Fruit fly (Drosophila melanogaster) whole organism, wandering third instar larva: Measurements from ENCODE around the gene CG18135.

Source experiments
- CG32264 ChIP-seq: fragments of 200-800 bp; sonication (Bioruptor generic); optimal IDR thresholded peaks from 2 replicates; lab custom pipeline; 2016; ENCODE audit warnings: missing biosample characterization, missing genetic modification characterization
- CG9705 ChIP-seq: fragments of 200-800 bp; sonication (Bioruptor generic); optimal IDR thresholded peaks from 2 replicates; lab custom pipeline; 2018; ENCODE audit warnings: missing biosample characterization, mild to moderate bottlenecking, missing genetic modification characterization
- CrebA ChIP-seq: fragments of 200-800 bp; sonication (Bioruptor generic); optimal IDR thresholded peaks from 2 replicates; lab custom pipeline; 2016; ENCODE audit warnings: missing biosample characterization, mild to moderate bottlenecking, missing genetic modification characterization, borderline replicate concordance
- Dif ChIP-seq: fragments of 200-275, 200-300 bp; sonication (Bioruptor generic); optimal IDR thresholded peaks from 2 replicates; lab custom pipeline; 2018; ENCODE audit warnings: missing biosample characterization, missing genetic modification characterization; ENCODE audit not compliant: partially characterized antibody
- GATAd ChIP-seq: sonication (Bioruptor generic); optimal IDR thresholded peaks from 2 replicates; lab custom pipeline; 2016; ENCODE audit warnings: missing biosample characterization, missing genetic modification characterization
- HLH106 ChIP-seq: fragments of 200-800 bp; optimal IDR thresholded peaks from 3 replicates; lab custom pipeline; 2019; ENCODE audit warnings: missing biosample characterization, mild to moderate bottlenecking, missing genetic modification characterization, moderate library complexity
- Hnf4 ChIP-seq: fragments of 200-800 bp; sonication (Bioruptor generic); optimal IDR thresholded peaks from 2 replicates; lab custom pipeline; 2016; ENCODE audit warnings: missing biosample characterization, mild to moderate bottlenecking, missing genetic modification characterization
- Hr78 ChIP-seq: fragments of >200 bp; optimal IDR thresholded peaks from 2 replicates; lab custom pipeline; 2017; ENCODE audit warnings: missing biosample characterization, missing genetic modification characterization
- Hr83 ChIP-seq: fragments of 200-300 bp; sonication (Bioruptor generic); optimal IDR thresholded peaks from 2 replicates; lab custom pipeline; 2016; ENCODE audit warnings: missing biosample characterization, mild to moderate bottlenecking, missing genetic modification characterization, moderate library complexity; ENCODE audit not compliant: poor library complexity, severe bottlenecking
- Jra ChIP-seq: sonication (Bioruptor generic); optimal IDR thresholded peaks from 2 replicates; lab custom pipeline; 2016; ENCODE audit warnings: missing biosample characterization, missing genetic modification characterization
- Mio ChIP-seq: sonication (Bioruptor generic); optimal IDR thresholded peaks from 2 replicates; lab custom pipeline; 2016; ENCODE audit warnings: missing biosample characterization, missing genetic modification characterization
- N ChIP-seq: fragments of >200 bp; optimal IDR thresholded peaks from 2 replicates; lab custom pipeline; 2018; ENCODE audit warnings: missing biosample characterization, missing external identifiers, missing genetic modification characterization
- OdsH ChIP-seq: fragments of 200-800 bp; sonication (Bioruptor generic); optimal IDR thresholded peaks from 2 replicates; lab custom pipeline; 2016; ENCODE audit warnings: missing biosample characterization, mild to moderate bottlenecking, missing genetic modification characterization
- Rel ChIP-seq, 2 experiments: fragments of 200-800 bp; sonication (Bioruptor generic) in 1 of 2; optimal IDR thresholded peaks; 2 replicates in 1 of 2; 3 replicates in 1 of 2; lab custom pipeline; 2016 to 2019; ENCODE audit warnings: mild to moderate bottlenecking in 2 of 2, missing biosample characterization in 2 of 2, missing genetic modification characterization in 2 of 2, moderate library complexity in 1 of 2
- Sp1 ChIP-seq: fragments of 200-800 bp; sonication (Bioruptor generic); optimal IDR thresholded peaks from 3 replicates; lab custom pipeline; 2019; ENCODE audit warnings: missing biosample characterization, mild to moderate bottlenecking, missing genetic modification characterization, moderate library complexity
- Vsx2 ChIP-seq: fragments of 200-300, 225-300 bp; sonication (Bioruptor generic); optimal IDR thresholded peaks from 2 replicates; lab custom pipeline; 2018; ENCODE audit warnings: missing biosample characterization, missing genetic modification characterization; ENCODE audit not compliant: partially characterized antibody
- br ChIP-seq: fragments of 200-800 bp; sonication (Bioruptor generic); optimal IDR thresholded peaks from 2 replicates; lab custom pipeline; 2016; ENCODE audit warnings: missing biosample characterization, missing genetic modification characterization
- brk ChIP-seq: fragments of 200-800 bp; sonication (Bioruptor generic); optimal IDR thresholded peaks from 2 replicates; lab custom pipeline; 2016; ENCODE audit warnings: missing biosample characterization, mild to moderate bottlenecking, missing genetic modification characterization
- dl ChIP-seq, 2 experiments: fragments of 175-275, 200-275 bp in 1 of 2; fragments of 200-275 bp in 1 of 2; sonication (Bioruptor generic); optimal IDR thresholded peaks; lab custom pipeline; 2018; ENCODE audit warnings: mild to moderate bottlenecking in 2 of 2, missing biosample characterization in 2 of 2, missing genetic modification characterization in 2 of 2, moderate library complexity in 2 of 2; ENCODE audit not compliant: partially characterized antibody in 2 of 2, insufficient read depth in 1 of 2
- dmrt93B ChIP-seq: fragments of 200-800 bp; sonication (Bioruptor generic); optimal IDR thresholded peaks from 2 replicates; lab custom pipeline; 2018; ENCODE audit warnings: missing biosample characterization, mild to moderate bottlenecking, missing genetic modification characterization
- dsf ChIP-seq: sonication (Bioruptor generic); optimal IDR thresholded peaks from 2 replicates; lab custom pipeline; 2016; ENCODE audit warnings: missing biosample characterization, missing genetic modification characterization, borderline replicate concordance
- ey ChIP-seq: fragments of 200-800 bp; sonication (Bioruptor generic); optimal IDR thresholded peaks from 2 replicates; lab custom pipeline; 2016; ENCODE audit warnings: missing biosample characterization, missing genetic modification characterization
- foxo ChIP-seq, 2 experiments: fragments of 200-800 bp; sonication (Bioruptor generic); optimal IDR thresholded peaks; 2 replicates in 1 of 2; 3 replicates in 1 of 2; lab custom pipeline; 2016 to 2017; ENCODE audit warnings: missing biosample characterization in 2 of 2, missing genetic modification characterization in 2 of 2
- fru ChIP-seq: fragments of 200-800 bp; sonication (Bioruptor generic); optimal IDR thresholded peaks from 3 replicates; lab custom pipeline; 2016; ENCODE audit warnings: missing biosample characterization, mild to moderate bottlenecking, missing genetic modification characterization
- h ChIP-seq: fragments of 200-800 bp; sonication (Bioruptor generic); optimal IDR thresholded peaks from 3 replicates; lab custom pipeline; 2016; ENCODE audit warnings: missing biosample characterization, mild to moderate bottlenecking, missing genetic modification characterization
- jim ChIP-seq: fragments of 175-275, 200-325 bp; sonication (Bioruptor generic); optimal IDR thresholded peaks from 2 replicates; lab custom pipeline; 2016; ENCODE audit warnings: missing biosample characterization, mild to moderate bottlenecking, missing genetic modification characterization
- lola ChIP-seq: fragments of >200 bp; optimal IDR thresholded peaks from 2 replicates; lab custom pipeline; 2017; ENCODE audit warnings: missing biosample characterization, missing genetic modification characterization
- pan ChIP-seq: fragments of >200 bp; optimal IDR thresholded peaks from 2 replicates; lab custom pipeline; 2017
- psq ChIP-seq: fragments of 200-800 bp; sonication (Bioruptor generic); optimal IDR thresholded peaks from 3 replicates; lab custom pipeline; 2017; ENCODE audit warnings: missing biosample characterization, mild to moderate bottlenecking, missing genetic modification characterization, moderate library complexity
- rgr ChIP-seq: fragments of 200-800 bp; sonication (Bioruptor generic); optimal IDR thresholded peaks from 3 replicates; lab custom pipeline; 2016; ENCODE audit warnings: missing biosample characterization, mild to moderate bottlenecking, missing genetic modification characterization
- sage ChIP-seq: fragments of 200-800 bp; sonication (Bioruptor generic); optimal IDR thresholded peaks from 2 replicates; lab custom pipeline; 2016; ENCODE audit warnings: missing biosample characterization, mild to moderate bottlenecking, missing genetic modification characterization
- sv ChIP-seq: fragments of 200-800 bp; sonication (Bioruptor generic); optimal IDR thresholded peaks from 3 replicates; lab custom pipeline; 2016; ENCODE audit warnings: missing biosample characterization, missing genetic modification characterization
- tai ChIP-seq: sonication (Bioruptor generic); optimal IDR thresholded peaks from 2 replicates; lab custom pipeline; 2016; ENCODE audit warnings: missing biosample characterization, missing genetic modification characterization
- usp ChIP-seq: fragments of >200 bp; optimal IDR thresholded peaks from 2 replicates; lab custom pipeline; 2017; ENCODE audit warnings: missing biosample characterization, missing genetic modification characterization
- woc ChIP-seq: sonication (Bioruptor generic); optimal IDR thresholded peaks from 2 replicates; lab custom pipeline; 2016; ENCODE audit warnings: missing biosample characterization, mild to moderate bottlenecking, missing genetic modification characterization

Gene CG18135

DNA sequence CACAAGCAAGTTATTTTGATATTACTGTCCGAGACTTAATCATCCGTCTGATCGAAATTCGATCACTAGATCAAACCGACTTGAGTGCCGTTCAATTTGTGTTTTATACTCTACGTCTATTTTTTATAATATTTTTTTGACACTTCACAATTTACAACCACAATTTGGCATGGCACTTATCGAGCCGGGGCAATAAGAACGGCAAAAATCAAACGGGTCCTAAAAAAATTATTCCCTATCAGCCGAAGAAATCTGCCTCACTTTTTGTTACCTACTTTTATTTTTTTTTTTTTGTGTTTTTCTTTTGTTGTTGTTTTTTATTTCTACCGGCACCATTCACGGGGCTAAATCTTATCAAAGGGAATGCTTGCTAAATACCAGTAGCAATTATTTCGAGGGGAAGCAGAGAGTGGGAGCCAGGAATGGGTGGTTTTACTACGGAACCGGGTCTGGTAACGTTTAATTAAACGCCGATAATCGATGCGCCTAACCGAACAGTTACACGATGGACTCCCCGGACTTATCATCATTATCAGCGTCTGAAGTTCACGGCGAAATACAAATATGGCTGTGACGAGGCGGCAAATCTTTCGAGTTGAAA lies 17.5 kb upstream of the CG18135 start:
- TF ChIP-seq Jra (GFP tag; lab: Kevin White, UChicago) = no peak
- no peak for TF ChIP-seq Rel (GFP tag; optimal IDR thresholded peaks at IDR 0.05; lab: Kevin White, UChicago)
- peak; percentile 82 for TF ChIP-seq Rel (tag; optimal IDR thresholded peaks at IDR 0.05; lab: Kevin White, UChicago)
- no peak for TF ChIP-seq sv (GFP tag; lab: Kevin White, UChicago)
- peak; percentile 16 for TF ChIP-seq HLH106 (tag; lab: Kevin White, UChicago)
- TF ChIP-seq Sp1 (GFP tag; lab: Kevin White, UChicago) = peak; percentile 58
- TF ChIP-seq usp (GFP tag; lab: Kevin White, UChicago) = no peak
- peak; percentile 71 for TF ChIP-seq CrebA (GFP tag; lab: Kevin White, UChicago)
- TF ChIP-seq OdsH (GFP tag; lab: Kevin White, UChicago) = no peak
- no peak for TF ChIP-seq rgr (GFP tag; lab: Kevin White, UChicago)
- TF ChIP-seq dl (GFP tag; optimal IDR thresholded peaks at IDR 0.05; lab: Kevin White, UChicago; ENCODE audit: insufficient read depth in 1 of 2, partially characterized antibody in 2 of 2) = no peak
- no peak for TF ChIP-seq Mio
- no peak for TF ChIP-seq Vsx2 (GFP tag; lab: Kevin White, UChicago)
- TF ChIP-seq ey (GFP tag; lab: Kevin White, UChicago) = no peak
- TF ChIP-seq woc (GFP tag; lab: Kevin White, UChicago) = no peak
- no peak for TF ChIP-seq Hr78 (GFP tag; lab: Kevin White, UChicago)
- peak; percentile 14 for TF ChIP-seq br (GFP tag; lab: Kevin White, UChicago)
- TF ChIP-seq psq (GFP tag; lab: Kevin White, UChicago) = no peak
- peak; percentile 70 for TF ChIP-seq h (GFP tag; lab: Kevin White, UChicago)
- no peak for TF ChIP-seq dsf (GFP tag; lab: Kevin White, UChicago)

- TF ChIP-seq brk (GFP tag; lab: Kevin White, UChicago) = no peak
- no peak for TF ChIP-seq ey (GFP tag; lab: Kevin White, UChicago)
- TF ChIP-seq Vsx2 (GFP tag; lab: Kevin White, UChicago) = no peak
- TF ChIP-seq fru = no peak
- no peak for TF ChIP-seq sv (GFP tag; lab: Kevin White, UChicago)
- no peak for TF ChIP-seq Hr78 (GFP tag; lab: Kevin White, UChicago)
- no peak for TF ChIP-seq pan (lab: Kevin White, UChicago)
- TF ChIP-seq dsf (GFP tag; lab: Kevin White, UChicago) = no peak
- TF ChIP-seq jim (GFP tag; lab: Kevin White, UChicago) = no peak
- TF ChIP-seq CG32264 (GFP tag; lab: Kevin White, UChicago) = no peak
- TF ChIP-seq rgr (GFP tag; lab: Kevin White, UChicago) = no peak
- TF ChIP-seq sage (GFP tag; lab: Kevin White, UChicago) = no peak
- TF ChIP-seq Dif (GFP tag; lab: Kevin White, UChicago) = no peak
- no peak for TF ChIP-seq Hnf4 (GFP tag; lab: Kevin White, UChicago)
These were observed 16.7 kb upstream of the CG18135 start for dm6 chr3L:19014802-19015201.

DNA sequence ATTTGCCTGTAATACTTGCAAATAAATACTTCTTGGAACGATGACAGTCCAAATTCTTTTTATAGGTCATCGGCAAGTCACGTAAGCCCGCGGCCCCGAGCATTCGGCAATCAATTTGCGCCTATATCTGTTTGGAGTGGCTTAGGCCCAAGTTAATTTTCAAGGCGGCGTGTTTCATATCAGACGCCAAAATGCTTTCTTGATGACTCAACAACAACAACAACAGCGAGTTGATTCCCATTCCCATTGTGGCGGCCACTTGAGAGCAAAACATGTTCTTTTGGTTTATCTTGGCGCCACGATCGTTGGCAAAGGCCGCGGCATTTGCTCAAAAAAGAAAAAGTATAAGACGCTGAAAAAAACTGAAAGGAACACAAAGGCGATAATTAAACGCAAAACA lies 16.0 kb upstream of the CG18135 start:
- TF ChIP-seq Hr78 (GFP tag; lab: Kevin White, UChicago) = no peak
- TF ChIP-seq usp (GFP tag; lab: Kevin White, UChicago) = no peak
- TF ChIP-seq CrebA (GFP tag; lab: Kevin White, UChicago) = no peak
- TF ChIP-seq CG9705 = no peak
- no peak for TF ChIP-seq OdsH (GFP tag; lab: Kevin White, UChicago)
- TF ChIP-seq h (GFP tag; lab: Kevin White, UChicago) = no peak
- no peak for TF ChIP-seq N (GFP tag; lab: Kevin White, UChicago)
- no peak for TF ChIP-seq Sp1 (GFP tag; lab: Kevin White, UChicago)

DNA sequence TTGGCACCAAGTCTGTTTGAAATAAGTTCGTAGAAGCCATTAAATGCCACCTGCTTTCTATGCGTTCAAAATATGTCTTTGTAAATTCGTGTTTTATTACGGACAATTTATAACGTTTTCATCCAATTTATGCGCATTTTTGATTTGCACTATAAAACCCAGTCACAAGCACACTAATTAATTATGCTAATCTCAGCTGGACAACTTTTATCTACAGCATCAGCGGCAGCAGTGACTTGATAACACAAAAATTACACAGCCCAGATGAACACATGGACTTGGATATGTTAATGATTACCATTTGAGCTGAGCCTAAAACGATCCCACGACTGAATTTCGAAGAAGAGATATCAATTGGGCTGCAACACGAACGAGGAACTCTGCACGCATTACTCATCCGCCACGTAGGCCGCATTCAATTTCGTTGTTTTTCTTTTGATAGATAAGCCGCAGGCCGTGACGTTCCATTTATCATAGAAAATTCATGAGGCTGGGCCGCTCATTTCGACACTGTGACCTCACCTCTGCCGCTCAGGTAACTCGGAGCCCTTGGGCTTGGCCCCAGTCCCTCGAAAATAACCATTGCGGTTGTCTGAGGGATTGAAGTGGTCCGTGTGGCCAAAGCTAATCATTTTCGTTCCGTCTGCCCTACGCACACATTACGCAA lies 15.1 kb upstream of the CG18135 start:
- no peak for TF ChIP-seq foxo (GFP tag; optimal IDR thresholded peaks at IDR 0.05; lab: Kevin White, UChicago)
- TF ChIP-seq tai (GFP tag; lab: Kevin White, UChicago) = no peak
- TF ChIP-seq usp (GFP tag; lab: Kevin White, UChicago) = no peak
- no peak for TF ChIP-seq GATAd (GFP tag; lab: Kevin White, UChicago)
- no peak for TF ChIP-seq Jra (GFP tag; lab: Kevin White, UChicago)
- no peak for TF ChIP-seq lola (GFP tag; lab: Kevin White, UChicago)
- no peak for TF ChIP-seq Dif (GFP tag; lab: Kevin White, UChicago)
- TF ChIP-seq CrebA (GFP tag; lab: Kevin White, UChicago) = no peak
- no peak for TF ChIP-seq jim (GFP tag; lab: Kevin White, UChicago)
- TF ChIP-seq dmrt93B (GFP tag; lab: Kevin White, UChicago) = no peak
- TF ChIP-seq OdsH (GFP tag; lab: Kevin White, UChicago) = no peak
- no peak for TF ChIP-seq psq (GFP tag; lab: Kevin White, UChicago)
- no peak for TF ChIP-seq brk (GFP tag; lab: Kevin White, UChicago)
- no peak for TF ChIP-seq CG32264 (GFP tag; lab: Kevin White, UChicago)
- TF ChIP-seq Sp1 (GFP tag; lab: Kevin White, UChicago) = no peak
- no peak for TF ChIP-seq Vsx2 (GFP tag; lab: Kevin White, UChicago)
- no peak for TF ChIP-seq ey (GFP tag; lab: Kevin White, UChicago)
- TF ChIP-seq Hr83 (GFP tag; lab: Kevin White, UChicago) = no peak
- TF ChIP-seq dl (GFP tag; optimal IDR thresholded peaks at IDR 0.05; lab: Kevin White, UChicago; ENCODE audit: insufficient read depth in 1 of 2, partially characterized antibody in 2 of 2) = no peak
- no peak for TF ChIP-seq br (GFP tag; lab: Kevin White, UChicago)
